Worm (Caenorhabditis elegans): Measurements from ENCODE around the gene sago-1.

The sago-1 gene

DNA sequence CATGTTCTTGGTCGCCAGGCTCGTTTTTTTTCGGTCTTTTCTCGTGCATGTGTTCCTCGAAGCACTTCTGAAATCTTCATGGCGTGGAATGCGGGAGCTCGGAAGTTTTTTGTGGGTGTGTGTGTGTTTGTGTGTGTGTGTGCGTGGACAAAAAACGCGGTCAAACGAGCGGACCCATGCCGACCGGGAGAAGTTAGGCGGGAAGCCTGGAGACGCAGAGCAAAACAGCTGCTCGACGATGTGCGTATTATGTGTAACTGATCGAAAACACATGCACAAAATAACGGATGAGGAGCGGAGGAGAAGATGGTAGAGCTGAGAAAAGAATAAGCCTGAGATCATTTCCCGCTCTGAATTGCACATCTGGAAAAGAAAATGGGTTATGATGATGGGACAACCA lies 38.9 kb downstream of the sago-1 start:
- TF ChIP-seq rbr-2 (tag; optimal IDR thresholded peaks at IDR 0.05) (no peak), gei-8 (GFP tag; optimal IDR thresholded peaks at IDR 0.05) (no peak), arid-1 (GFP tag; conservative IDR thresholded peaks at IDR 0.05) (no peak), dve-1 (tag; optimal IDR thresholded peaks at IDR 0.05; ENCODE audit: insufficient read depth) (no peak), nhr-102 (tag; optimal IDR thresholded peaks at IDR 0.05) (no peak), pha-4 (GFP tag; IDR thresholded peaks at IDR 0.05) (no peak), pha-4 (tag; optimal IDR thresholded peaks at IDR 0.05) (no peak), snpc-4 (tag; optimal IDR thresholded peaks at IDR 0.05) (no peak), lim-7 (GFP tag; IDR thresholded peaks at IDR 0.05) (no peak), zfp-2 (tag; optimal IDR thresholded peaks at IDR 0.05) (no peak), lin-15B (tag; optimal IDR thresholded peaks at IDR 0.05) (no peak), sdz-12 (GFP tag; optimal IDR thresholded peaks at IDR 0.05) (no peak), lir-3 (tag; optimal IDR thresholded peaks at IDR 0.05) (no peak), mdt-29 (GFP tag; IDR thresholded peaks at IDR 0.05) (no peak), mdl-1 (tag; optimal IDR thresholded peaks at IDR 0.05) (peak in 1 of 2 experiments; percentile 3), Y105C5A.15 (GFP tag; IDR thresholded peaks at IDR 0.05) (no peak), zip-2 (tag; optimal IDR thresholded peaks at IDR 0.05) (no peak), ceh-82 (tag; optimal IDR thresholded peaks at IDR 0.05) (no peak), hmg-1.1 (GFP tag; IDR thresholded peaks at IDR 0.05) (peak; percentile 7; the same call in 1 of the 2 replicates), nhr-237 (tag; optimal IDR thresholded peaks at IDR 0.05) (no peak), ceh-20 (GFP tag; IDR thresholded peaks at IDR 0.05) (0 out of 2 replicates have a peak, but pooled peaks have one; percentile 42), lin-29 (GFP tag; IDR thresholded peaks at IDR 0.05) (no peak), nhr-42 (GFP tag; IDR thresholded peaks at IDR 0.05) (no peak), vab-7 (GFP tag; IDR thresholded peaks at IDR 0.05) (no peak), daf-16 (GFP tag; optimal IDR thresholded peaks at IDR 0.05) (peak in 1 of 2 experiments; percentile 63), daf-16 (tag; optimal IDR thresholded peaks at IDR 0.05) (no peak), lsy-2 (tag; optimal IDR thresholded peaks at IDR 0.05) (no peak), zip-11 (GFP tag; IDR thresholded peaks at IDR 0.05) (no peak), jun-1 (tag; optimal IDR thresholded peaks at IDR 0.05) (no peak), daf-19 (GFP tag; conservative IDR thresholded peaks at IDR 0.05) (no peak), tag-97 (GFP tag; IDR thresholded peaks at IDR 0.05) (no peak), hlh-11 (tag; optimal IDR thresholded peaks at IDR 0.05) (peak; percentile 66), F26F4.8 (GFP tag; conservative IDR thresholded peaks at IDR 0.05) (no peak), hlh-30 (tag; optimal IDR thresholded peaks at IDR 0.05; ENCODE audit: insufficient read depth) (peak; percentile 42), nhr-28 (tag; optimal IDR thresholded peaks at IDR 0.05) (no peak), duxl-1 (tag; optimal IDR thresholded peaks at IDR 0.05; ENCODE audit: poor library complexity) (no peak), set-16 (GFP tag; IDR thresholded peaks at IDR 0.05) (peak; percentile 42; the same call in 1 of the 2 replicates), F49E8.2 (tag; optimal IDR thresholded peaks at IDR 0.05; ENCODE audit: borderline replicate concordance) (no peak), lin-38 (GFP tag; IDR thresholded peaks at IDR 0.05) (no peak), T26A8.4 (GFP tag; IDR thresholded peaks at IDR 0.05) (no peak), ZK337.2 (GFP tag; IDR thresholded peaks at IDR 0.05) (no peak), ctbp-1 (GFP tag; IDR thresholded peaks at IDR 0.05) (no peak)

- TF ChIP-seq ces-1 (GFP tag; optimal IDR thresholded peaks at IDR 0.05) (no peak), daf-16 (GFP tag; optimal IDR thresholded peaks at IDR 0.05) (peak in 1 of 2 experiments; percentile 86), daf-16 (tag; optimal IDR thresholded peaks at IDR 0.05) (no peak), tra-1 (GFP tag; IDR thresholded peaks at IDR 0.05) (peak; percentile 26; the same call in 1 of the 2 replicates), ceh-20 (GFP tag; IDR thresholded peaks at IDR 0.05) (peak; percentile 45; the same call in 1 of the 2 replicates), lsy-2 (tag; optimal IDR thresholded peaks at IDR 0.05) (no peak), hlh-30 (tag; optimal IDR thresholded peaks at IDR 0.05; ENCODE audit: insufficient read depth) (peak; percentile 18), lir-3 (tag; optimal IDR thresholded peaks at IDR 0.05) (no peak), fos-1 (tag; optimal IDR thresholded peaks at IDR 0.05) (no peak), dve-1 (tag; optimal IDR thresholded peaks at IDR 0.05; ENCODE audit: insufficient read depth) (no peak), Y48G9A.11 (GFP tag; IDR thresholded peaks at IDR 0.05) (0 out of 2 replicates have a peak, but pooled peaks have one; percentile 24), ceh-44 (GFP tag; IDR thresholded peaks at IDR 0.05) (no peak), Y5F2A.4 (GFP tag; optimal IDR thresholded peaks at IDR 0.05) (no peak), dmd-8 (GFP tag; IDR thresholded peaks at IDR 0.05) (0 out of 2 replicates have a peak, but pooled peaks have one; percentile 39), daf-8 (GFP tag; IDR thresholded peaks at IDR 0.05) (no peak), set-16 (GFP tag; IDR thresholded peaks at IDR 0.05) (peak; percentile 84), lim-7 (GFP tag; IDR thresholded peaks at IDR 0.05) (no peak), hlh-11 (tag; optimal IDR thresholded peaks at IDR 0.05) (peak; percentile 28)
These were observed 41.1 kb downstream of the sago-1 start for ce11 chrV:6344531-6345171.

Data from whole organism, L4 larva.